Fruit fly (Drosophila melanogaster) whole organism: ENCODE results near the gene CG6770.

Experiments
- Dll ChIP-seq: fragments of >200 bp; optimal IDR thresholded peaks from 2 replicates; lab custom pipeline; 2017
- EcR ChIP-seq, 2 experiments: fragments of >200 bp; optimal IDR thresholded peaks; 2 replicates each; lab custom pipeline; 2017; ENCODE audit warnings: missing biosample characterization in 2 of 2, missing genetic modification characterization in 2 of 2, missing genetic modification reagents in 2 of 2
- psq ChIP-seq: fragments of >200 bp; optimal IDR thresholded peaks from 2 replicates; lab custom pipeline; 2017

DNA sequence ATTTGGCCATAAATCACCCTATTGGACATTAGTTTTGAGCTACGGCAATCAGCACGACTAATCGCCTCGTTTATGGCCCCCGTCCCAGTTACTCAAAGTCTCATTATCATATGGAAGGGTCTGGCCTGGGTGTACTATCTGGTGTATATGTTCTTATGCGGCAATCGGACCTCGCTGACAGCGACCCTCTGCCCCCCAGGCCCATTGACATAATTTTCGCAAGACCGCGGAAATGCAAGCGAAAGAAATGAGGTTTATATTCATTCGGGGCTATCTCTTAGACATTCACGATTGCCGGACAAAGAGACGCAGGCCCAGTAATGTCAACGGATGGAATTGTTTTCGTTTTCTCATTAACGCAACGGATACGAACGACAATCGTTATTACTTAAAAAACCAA is 17.1 kb downstream of the CG6770 start:
- TF ChIP-seq Dll, result no peak
- no peak for TF ChIP-seq EcR (GFP tag; optimal IDR thresholded peaks at IDR 0.05; lab: Kevin White, UChicago)
- TF ChIP-seq psq (lab: Kevin White, UChicago), result no peak
